Fruit fly (Drosophila melanogaster) whole organism, embryonic: ENCODE measurements around the gene scyl.

Source experiments
- Asciz ChIP-seq: fragments of 200-800 bp; sonication (Bioruptor generic); optimal IDR thresholded peaks from 2 replicates; lab custom pipeline; 2017; ENCODE audit warnings: missing biosample characterization, mild to moderate bottlenecking, missing genetic modification characterization, missing genetic modification reagents
- Bgb ChIP-seq: fragments of 200-800 bp; sonication (Bioruptor generic); IDR thresholded peaks from 2 replicates; pipeline ENCODE4 v1.3.6; 2022; ENCODE audit warnings: missing biosample characterization, missing genetic modification characterization; ENCODE audit not compliant: partially characterized antibody
- Blimp-1 ChIP-seq: fragments of 200-800 bp; sonication (Bioruptor generic); optimal IDR thresholded peaks from 3 replicates; lab custom pipeline; 2018; ENCODE audit warnings: missing biosample characterization, missing genetic modification characterization, mild to moderate bottlenecking, moderate library complexity, missing genetic modification reagents
- CG10267 ChIP-seq: fragments of 200-800 bp; sonication (Bioruptor generic); optimal IDR thresholded peaks from 2 replicates; lab custom pipeline; 2018; ENCODE audit warnings: missing biosample characterization, mild to moderate bottlenecking, missing genetic modification characterization, moderate library complexity
- CG11085 ChIP-seq: fragments of 200-800 bp; sonication (Bioruptor generic); IDR thresholded peaks from 2 replicates; pipeline ENCODE4 v1.3.6; 2022; ENCODE audit warnings: missing biosample characterization, missing genetic modification characterization
- CG11696 ChIP-seq: fragments of 200-800 bp; sonication (Bioruptor generic); IDR thresholded peaks from 2 replicates; pipeline ENCODE4 v1.3.6; 2022; ENCODE audit warnings: missing biosample characterization, missing genetic modification characterization
- CG12942 ChIP-seq: fragments of 200-800 bp; sonication (Bioruptor generic); optimal IDR thresholded peaks from 3 replicates; lab custom pipeline; 2016; ENCODE audit warnings: missing biosample characterization, missing genetic modification characterization
- CG14710 ChIP-seq: fragments of 200-800 bp; sonication (Bioruptor generic); optimal IDR thresholded peaks from 3 replicates; lab custom pipeline; 2019; ENCODE audit warnings: missing biosample characterization, mild to moderate bottlenecking, missing genetic modification characterization, moderate library complexity
- CG3065 ChIP-seq: fragments of 200-800 bp; sonication (Bioruptor generic); optimal IDR thresholded peaks from 2 replicates; lab custom pipeline; 2016; ENCODE audit warnings: missing biosample characterization, missing genetic modification characterization
- CG34422 ChIP-seq: fragments of 200-800 bp; sonication (Bioruptor generic); IDR thresholded peaks from 3 replicates; pipeline ENCODE4 v1.3.6; 2022; ENCODE audit warnings: missing biosample characterization, missing genetic modification characterization
- CG43689 ChIP-seq: fragments of 200-800 bp; sonication (Bioruptor generic); IDR thresholded peaks from 2 replicates; pipeline ENCODE4 v1.3.6; 2022; ENCODE audit warnings: missing biosample characterization, missing genetic modification characterization
- CG4707 ChIP-seq: fragments of 200-800 bp; sonication (Bioruptor generic); optimal IDR thresholded peaks from 2 replicates; lab custom pipeline; 2018; ENCODE audit warnings: missing biosample characterization, mild to moderate bottlenecking, missing genetic modification characterization, moderate library complexity
- CG4820 ChIP-seq: fragments of 200-800 bp; sonication (Bioruptor generic); optimal IDR thresholded peaks from 3 replicates; lab custom pipeline; 2016; ENCODE audit warnings: missing biosample characterization, missing genetic modification characterization
- CG5180 ChIP-seq: fragments of 200-800 bp; sonication (Bioruptor generic); optimal IDR thresholded peaks from 3 replicates; lab custom pipeline; 2017; ENCODE audit warnings: missing biosample characterization, missing genetic modification characterization, mild to moderate bottlenecking, moderate library complexity, missing genetic modification reagents
- CG7928 ChIP-seq: fragments of 200-800 bp; sonication (Bioruptor generic); optimal IDR thresholded peaks from 2 replicates; lab custom pipeline; 2017; ENCODE audit warnings: missing biosample characterization, mild to moderate bottlenecking, missing genetic modification characterization
- CG7987 ChIP-seq: fragments of 200-800 bp; sonication (Bioruptor generic); optimal IDR thresholded peaks from 2 replicates; lab custom pipeline; 2018; ENCODE audit warnings: missing biosample characterization, mild to moderate bottlenecking, missing genetic modification characterization, moderate library complexity
- CG9727 ChIP-seq: fragments of 200-800 bp; sonication (Bioruptor generic); optimal IDR thresholded peaks from 3 replicates; lab custom pipeline; 2017; ENCODE audit warnings: missing biosample characterization, mild to moderate bottlenecking, missing genetic modification characterization
- E2f1 ChIP-seq: fragments of 200-800 bp; sonication (Bioruptor generic); IDR thresholded peaks from 2 replicates; pipeline ENCODE4 v1.3.6; 2022; ENCODE audit warnings: missing biosample characterization, missing genetic modification characterization
- Gug ChIP-seq: fragments of 200-800 bp; sonication (Bioruptor generic); IDR thresholded peaks from 4 replicates; pipeline ENCODE4 v1.3.6; 2022; ENCODE audit warnings: missing biosample characterization, missing genetic modification characterization
- Jarid2 ChIP-seq: fragments of 200-800 bp; sonication (Bioruptor generic); optimal IDR thresholded peaks from 3 replicates; lab custom pipeline; 2017; ENCODE audit warnings: mild to moderate bottlenecking, missing biosample characterization, missing genetic modification reagents, missing genetic modification characterization
- Lpt ChIP-seq: fragments of >200 bp; optimal IDR thresholded peaks from 2 replicates; lab custom pipeline; 2018; ENCODE audit warnings: missing biosample characterization, missing genetic modification characterization
- NC2α ChIP-seq: fragments of 200-800 bp; sonication (Bioruptor generic); optimal IDR thresholded peaks from 2 replicates; lab custom pipeline; 2016; ENCODE audit warnings: missing biosample characterization, missing genetic modification characterization
- Nf-YB ChIP-seq: fragments of 200-800 bp; sonication (Bioruptor generic); optimal IDR thresholded peaks from 3 replicates; lab custom pipeline; 2019; ENCODE audit warnings: missing biosample characterization, mild to moderate bottlenecking, missing genetic modification characterization, moderate library complexity
- Nf-YC ChIP-seq: fragments of 200-800 bp; optimal IDR thresholded peaks from 3 replicates; lab custom pipeline; 2019; ENCODE audit warnings: missing biosample characterization, mild to moderate bottlenecking, missing genetic modification characterization, moderate library complexity
- Sin3A ChIP-seq: fragments of >200 bp; optimal IDR thresholded peaks from 2 replicates; lab custom pipeline; 2018
- Trl ChIP-seq, 3 experiments: fragments of >200 bp in 2 of 3; fragments of 200-800 bp in 1 of 3; sonication (Bioruptor generic) in 1 of 3; optimal IDR thresholded peaks; 2 replicates in 1 of 3; 3 replicates in 2 of 3; lab custom pipeline; 2016 to 2017; ENCODE audit warnings: missing biosample characterization in 1 of 3, missing genetic modification characterization in 1 of 3
- ab ChIP-seq: fragments of 200-800 bp; sonication (Bioruptor generic); optimal IDR thresholded peaks from 2 replicates; lab custom pipeline; 2016; ENCODE audit warnings: missing biosample characterization, missing genetic modification characterization
- aop ChIP-seq: fragments of 200-800 bp; sonication (Bioruptor generic); IDR thresholded peaks from 2 replicates; pipeline ENCODE4 v1.3.6; 2022; ENCODE audit warnings: missing biosample characterization, missing genetic modification characterization
- bowl ChIP-seq: fragments of 200-800 bp; sonication (Bioruptor generic); IDR thresholded peaks from 2 replicates; pipeline ENCODE4 v1.3.6; 2022; ENCODE audit warnings: missing biosample characterization, missing genetic modification characterization
- cas ChIP-seq: fragments of 200-800 bp; sonication (Bioruptor generic); IDR thresholded peaks from 2 replicates; pipeline ENCODE4 v1.3.6; 2022; ENCODE audit warnings: missing biosample characterization, missing genetic modification characterization
- chif ChIP-seq, 2 experiments: fragments of 200-800 bp; sonication (Bioruptor generic); optimal IDR thresholded peaks; 3 replicates each; lab custom pipeline; 2016; ENCODE audit warnings: missing biosample characterization in 2 of 2, missing genetic modification characterization in 2 of 2
- chn ChIP-seq: fragments of 200-800 bp; sonication (Bioruptor generic); optimal IDR thresholded peaks from 2 replicates; lab custom pipeline; 2016; ENCODE audit warnings: missing biosample characterization, missing genetic modification characterization
- croc ChIP-seq: fragments of 200-800 bp; sonication (Bioruptor generic); conservative IDR thresholded peaks from 3 replicates; pipeline ENCODE4 v1.3.6; 2022; ENCODE audit warnings: missing biosample characterization, missing genetic modification characterization
- exex ChIP-seq: fragments of 200-800 bp; sonication (Bioruptor generic); optimal IDR thresholded peaks from 4 replicates; lab custom pipeline; 2018; ENCODE audit warnings: missing biosample characterization, mild to moderate bottlenecking, missing genetic modification characterization, moderate library complexity
- eyg ChIP-seq: fragments of 200-800 bp; sonication (Bioruptor generic); optimal IDR thresholded peaks from 3 replicates; lab custom pipeline; 2016; ENCODE audit warnings: missing biosample characterization, missing genetic modification characterization
- fd3F ChIP-seq: fragments of 200-800 bp; sonication (Bioruptor generic); optimal IDR thresholded peaks from 2 replicates; lab custom pipeline; 2018; ENCODE audit warnings: missing biosample characterization, mild to moderate bottlenecking, missing genetic modification characterization, moderate library complexity
- fu2 ChIP-seq: fragments of 200-800 bp; sonication (Bioruptor generic); optimal IDR thresholded peaks from 2 replicates; lab custom pipeline; 2016; ENCODE audit warnings: missing biosample characterization, missing genetic modification characterization
- nom ChIP-seq: fragments of 200-800 bp; sonication (Bioruptor generic); optimal IDR thresholded peaks from 2 replicates; lab custom pipeline; 2017; ENCODE audit warnings: missing biosample characterization, missing genetic modification characterization, mild to moderate bottlenecking, moderate library complexity, missing genetic modification reagents
- pb ChIP-seq: fragments of 200-800 bp; sonication (Bioruptor generic); optimal IDR thresholded peaks from 3 replicates; lab custom pipeline; 2016; ENCODE audit warnings: missing biosample characterization, missing genetic modification characterization
- pum ChIP-seq: fragments of 200-800 bp; sonication (Bioruptor generic); optimal IDR thresholded peaks from 2 replicates; lab custom pipeline; 2016; ENCODE audit warnings: missing biosample characterization, missing genetic modification characterization
- sd ChIP-seq: fragments of 200-800 bp; sonication (Bioruptor generic); optimal IDR thresholded peaks from 3 replicates; lab custom pipeline; 2018; ENCODE audit warnings: missing biosample characterization, mild to moderate bottlenecking, missing genetic modification characterization, moderate library complexity
- sens-2 ChIP-seq: fragments of 200-800 bp; sonication (Bioruptor generic); IDR thresholded peaks from 2 replicates; pipeline ENCODE4 v1.3.6; 2022; ENCODE audit warnings: missing biosample characterization, missing genetic modification characterization
- sqz ChIP-seq: fragments of 200-800 bp; sonication (Bioruptor generic); optimal IDR thresholded peaks from 3 replicates; lab custom pipeline; 2018; ENCODE audit warnings: missing biosample characterization, mild to moderate bottlenecking, missing genetic modification characterization
- tap ChIP-seq: fragments of 200-800 bp; optimal IDR thresholded peaks from 3 replicates; lab custom pipeline; 2019; ENCODE audit warnings: missing biosample characterization, mild to moderate bottlenecking, missing genetic modification characterization, moderate library complexity
- tin ChIP-seq: fragments of 200-800 bp; sonication (Bioruptor generic); optimal IDR thresholded peaks from 3 replicates; lab custom pipeline; 2016; ENCODE audit warnings: missing biosample characterization, missing genetic modification characterization
- tio ChIP-seq: fragments of 200-800 bp; sonication (Bioruptor generic); optimal IDR thresholded peaks from 2 replicates; lab custom pipeline; 2017; ENCODE audit warnings: missing biosample characterization, missing genetic modification characterization, inconsistent platforms
- trh ChIP-seq: fragments of 200-800 bp; sonication (Bioruptor generic); optimal IDR thresholded peaks from 2 replicates; lab custom pipeline; 2016; ENCODE audit warnings: missing biosample characterization, missing genetic modification characterization
- z ChIP-seq: fragments of 200-800 bp; sonication (Bioruptor generic); IDR thresholded peaks from 3 replicates; pipeline ENCODE4 v1.3.6; 2022; ENCODE audit warnings: missing biosample characterization, missing genetic modification characterization
- zen2 ChIP-seq: fragments of 200-800 bp; sonication (Bioruptor generic); IDR thresholded peaks from 3 replicates; pipeline ENCODE4 v1.3.6; 2022; ENCODE audit warnings: missing biosample characterization, missing genetic modification characterization; ENCODE audit not compliant: partially characterized antibody

The scyl gene

DNA sequence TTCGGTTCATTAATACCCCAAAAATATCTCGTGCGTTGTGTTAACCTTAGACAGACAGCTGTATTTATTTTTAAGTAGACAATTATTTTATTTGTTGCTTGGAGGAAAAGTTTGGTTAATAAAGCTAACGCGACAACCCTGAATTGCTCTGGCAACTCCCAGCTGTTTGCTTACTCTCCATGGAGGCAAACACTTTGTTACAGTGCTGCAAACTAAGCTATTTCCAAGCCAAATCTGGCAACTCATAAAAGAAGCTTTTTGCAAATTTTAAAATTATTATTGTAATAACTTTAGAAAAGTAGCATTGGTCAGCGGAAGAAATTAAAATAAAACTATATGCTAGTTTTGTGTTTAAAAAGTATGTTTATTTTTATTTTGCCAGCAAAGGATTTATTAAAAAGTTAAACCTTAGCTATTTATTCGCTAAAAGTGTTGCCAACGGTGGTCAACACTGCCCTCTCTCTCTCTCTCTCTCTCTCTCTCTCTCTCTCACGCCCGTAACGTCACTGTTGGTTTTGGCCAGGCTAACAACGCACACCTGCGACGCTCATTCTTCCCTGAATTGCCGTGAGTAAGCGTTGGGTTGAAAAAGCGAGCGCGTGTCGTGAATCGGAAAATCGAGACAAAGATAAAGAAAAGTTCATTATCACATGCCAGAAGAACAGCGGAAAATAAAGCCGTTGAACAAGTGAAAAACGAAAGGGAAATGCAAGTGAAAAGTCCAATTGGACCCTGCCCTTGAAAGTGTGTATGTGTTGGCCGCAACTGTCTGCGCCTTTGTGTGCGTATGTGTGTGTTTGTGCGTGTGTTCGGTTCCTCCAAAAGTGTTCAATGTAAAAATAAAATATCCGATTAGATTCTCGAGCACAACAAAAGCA is 36.6 kb upstream of the scyl start (continued):
- TF ChIP-seq CG34422 (peak; percentile 92), CG14710 (tag; lab: Kevin White, UChicago) (peak; percentile 70), bowl (GFP tag; lab: Robert Waterston, UW) (peak; percentile 82), Jarid2 (GFP tag; lab: Kevin White, UChicago) (peak; percentile 71), Nf-YB (GFP tag; lab: Kevin White, UChicago) (peak; percentile 48), ab (GFP tag; lab: Kevin White, UChicago) (peak; percentile 58), Lpt (no peak), z (peak; percentile 73), CG10267 (tag; lab: Kevin White, UChicago) (peak; percentile 70), fu2 (GFP tag; lab: Kevin White, UChicago) (peak; percentile 81), chn (GFP tag; lab: Kevin White, UChicago) (peak; percentile 88), E2f1 (peak; percentile 96), tin (peak; percentile 79), Blimp-1 (peak; percentile 98), Nf-YC (tag; lab: Kevin White, UChicago) (peak; percentile 50), CG11696 (peak; percentile 92), croc (GFP tag; lab: Robert Waterston, UW) (peak; percentile 57; the same call in 2 of the 3 replicates), Trl (optimal IDR thresholded peaks at IDR 0.05; lab: Kevin White, UChicago) (peak; percentile 79 to 98), Trl (GFP tag; optimal IDR thresholded peaks at IDR 0.05; lab: Kevin White, UChicago) (peak; percentile 93), CG12942 (GFP tag; lab: Kevin White, UChicago) (peak; percentile 85), CG4820 (GFP tag; lab: Kevin White, UChicago) (peak; percentile 84), Asciz (GFP tag; lab: Kevin White, UChicago) (peak; percentile 83), chif (GFP tag; optimal IDR thresholded peaks at IDR 0.05; lab: Kevin White, UChicago) (peak; percentile 81 to 83), CG3065 (GFP tag; lab: Kevin White, UChicago) (peak; percentile 50), CG7987 (GFP tag; lab: Kevin White, UChicago) (peak; percentile 75), Bgb (GFP tag; lab: Robert Waterston, UW) (no peak), trh (GFP tag; lab: Kevin White, UChicago) (peak; percentile 44), Sin3A (lab: Kevin White, UChicago) (peak; percentile 17), sd (peak; percentile 58), CG43689 (GFP tag; lab: Robert Waterston, UW) (peak; percentile 61), zen2 (no peak), Gug (peak; percentile 88), sens-2 (GFP tag; lab: Robert Waterston, UW) (peak; percentile 70), CG4707 (GFP tag; lab: Kevin White, UChicago) (peak; percentile 71), CG11085 (GFP tag; lab: Robert Waterston, UW) (peak; percentile 90), sqz (GFP tag; lab: Kevin White, UChicago) (peak; percentile 1), CG9727 (GFP tag; lab: Kevin White, UChicago) (peak; percentile 88), tio (GFP tag; lab: Kevin White, UChicago) (no peak), aop (GFP tag; lab: Robert Waterston, UW) (no peak), tap (peak; percentile 82), nom (peak; percentile 61), eyg (peak; percentile 82), exex (tag; lab: Kevin White, UChicago) (peak; percentile 59), pb (GFP tag; lab: Kevin White, UChicago) (peak; percentile 86), CG5180 (GFP tag; lab: Kevin White, UChicago) (peak; percentile 74), NC2α (peak; percentile 82), CG7928 (peak; percentile 64), fd3F (GFP tag; lab: Kevin White, UChicago) (peak; percentile 76), pum (GFP tag; lab: Kevin White, UChicago) (peak; percentile 85), cas (GFP tag; lab: Robert Waterston, UW) (peak; percentile 91)
